Fruit fly (Drosophila melanogaster): Measurements from ENCODE around the gene ck.
A peak's percentile ranks its signal among the peaks of the same experiment; 100 is the strongest.

ck gene

dm6 chr2L:15026582-15026981, 31.1 kb downstream of the ck start, which contains the start of gene CG33310:
Gene CG33310, plus strand, starts transcription at chr2L:15026882.
- no peak for TF ChIP-seq Snoo (tag; optimal IDR thresholded peaks at IDR 0.05)
- no peak for TF ChIP-seq CG17806 (tag; optimal IDR thresholded peaks at IDR 0.05)
- no peak for TF ChIP-seq CG12605 (GFP tag; IDR thresholded peaks at IDR 0.05)
- TF ChIP-seq CG34367 (tag; optimal IDR thresholded peaks at IDR 0.05) = no peak
- TF ChIP-seq CG8159 (tag; optimal IDR thresholded peaks at IDR 0.05) = no peak
- no peak for TF ChIP-seq CG15710 (tag; optimal IDR thresholded peaks at IDR 0.05)
- TF ChIP-seq CG14655 (GFP tag; optimal IDR thresholded peaks at IDR 0.05) = no peak
- no peak for TF ChIP-seq Pif1B (GFP tag; optimal IDR thresholded peaks at IDR 0.05)
- TF ChIP-seq CG32121 (GFP tag; IDR thresholded peaks at IDR 0.05) = no peak
- TF ChIP-seq EcR (GFP tag; optimal IDR thresholded peaks at IDR 0.05) = no peak
- no peak for TF ChIP-seq gl (tag; optimal IDR thresholded peaks at IDR 0.05)
- no peak for TF ChIP-seq CG10348 (GFP tag; IDR thresholded peaks at IDR 0.05)
- TF ChIP-seq D1 (tag; optimal IDR thresholded peaks at IDR 0.05) = no peak
- TF ChIP-seq Ets98B (GFP tag; IDR thresholded peaks at IDR 0.05) = no peak

dm6 chr2L:15016031-15016430, 41.6 kb downstream of the ck start, which contains the start of gene GABA-B-R1:
Gene GABA-B-R1, plus strand, starts transcription at chr2L:15016331.
- TF ChIP-seq CG8301 (tag; optimal IDR thresholded peaks at IDR 0.05) (no peak), CG13204 (GFP tag; optimal IDR thresholded peaks at IDR 0.05) (no peak), CG8159 (tag; optimal IDR thresholded peaks at IDR 0.05) (no peak), CG9948 (tag; optimal IDR thresholded peaks at IDR 0.05) (no peak), CG12605 (GFP tag; IDR thresholded peaks at IDR 0.05) (no peak), EcR (GFP tag; optimal IDR thresholded peaks at IDR 0.05) (no peak), CG14655 (GFP tag; optimal IDR thresholded peaks at IDR 0.05) (no peak), Pif1A (GFP tag; optimal IDR thresholded peaks at IDR 0.05) (no peak), Pif1B (GFP tag; optimal IDR thresholded peaks at IDR 0.05) (no peak), Ets98B (GFP tag; IDR thresholded peaks at IDR 0.05) (no peak), CG32121 (GFP tag; IDR thresholded peaks at IDR 0.05) (no peak), Snoo (tag; optimal IDR thresholded peaks at IDR 0.05) (no peak)

- TF ChIP-seq CG4496 (GFP tag; IDR thresholded peaks at IDR 0.05) (0 out of 3 replicates have a peak, but pooled peaks have one; percentile 10), Ets98B (GFP tag; IDR thresholded peaks at IDR 0.05) (no peak)
These were observed 44.1 kb downstream of the ck start for dm6 chr2L:15013523-15013922.

- TF ChIP-seq Pif1A (GFP tag; optimal IDR thresholded peaks at IDR 0.05) (no peak), Snoo (tag; optimal IDR thresholded peaks at IDR 0.05) (no peak), CG32121 (GFP tag; IDR thresholded peaks at IDR 0.05) (no peak), CG4496 (GFP tag; IDR thresholded peaks at IDR 0.05) (no peak), CG10348 (GFP tag; IDR thresholded peaks at IDR 0.05) (no peak), CG8301 (tag; optimal IDR thresholded peaks at IDR 0.05) (no peak), gl (tag; optimal IDR thresholded peaks at IDR 0.05) (no peak), CG34367 (tag; optimal IDR thresholded peaks at IDR 0.05) (no peak), CG8159 (tag; optimal IDR thresholded peaks at IDR 0.05) (no peak), fd96Ca (GFP tag; IDR thresholded peaks at IDR 0.05) (no peak), Ets98B (GFP tag; IDR thresholded peaks at IDR 0.05) (no peak)
These were observed 45.9 kb downstream of the ck start for dm6 chr2L:15011779-15012178.

- no peak for TF ChIP-seq CG13204 (GFP tag; optimal IDR thresholded peaks at IDR 0.05)
- TF ChIP-seq CG10348 (GFP tag; IDR thresholded peaks at IDR 0.05) = no peak
- peak; percentile 59 for TF ChIP-seq CG8159 (tag; optimal IDR thresholded peaks at IDR 0.05)
- TF ChIP-seq gl (tag; optimal IDR thresholded peaks at IDR 0.05) = no peak
- TF ChIP-seq CG34367 (tag; optimal IDR thresholded peaks at IDR 0.05) = peak; percentile 58
- peak; percentile 39 for TF ChIP-seq Pif1B (GFP tag; optimal IDR thresholded peaks at IDR 0.05)
- TF ChIP-seq CG8301 (tag; optimal IDR thresholded peaks at IDR 0.05) = no peak
- peak; percentile 58; the same call in 1 of the 2 replicates for TF ChIP-seq Ets98B (GFP tag; IDR thresholded peaks at IDR 0.05)
- TF ChIP-seq CG17806 (tag; optimal IDR thresholded peaks at IDR 0.05) = peak; percentile 60
- TF ChIP-seq CG32121 (GFP tag; IDR thresholded peaks at IDR 0.05) = peak; percentile 81
- no peak for TF ChIP-seq D1 (tag; optimal IDR thresholded peaks at IDR 0.05)
- TF ChIP-seq EcR (GFP tag; optimal IDR thresholded peaks at IDR 0.05) = no peak
- TF ChIP-seq Snoo (tag; optimal IDR thresholded peaks at IDR 0.05) = peak; percentile 54
- TF ChIP-seq CG14655 (GFP tag; optimal IDR thresholded peaks at IDR 0.05) = no peak
- 0 out of 2 replicates have a peak, but pooled peaks have one; percentile 29 for TF ChIP-seq rn (GFP tag; IDR thresholded peaks at IDR 0.05)
- peak; percentile 75 for TF ChIP-seq CG15710 (tag; optimal IDR thresholded peaks at IDR 0.05)
- TF ChIP-seq CG9948 (tag; optimal IDR thresholded peaks at IDR 0.05) = peak; percentile 41
- peak; percentile 81 for TF ChIP-seq fd96Ca (GFP tag; IDR thresholded peaks at IDR 0.05)
- TF ChIP-seq CG4496 (GFP tag; IDR thresholded peaks at IDR 0.05) = peak; percentile 75; the same call in 2 of the 3 replicates
- TF ChIP-seq Pif1A (GFP tag; optimal IDR thresholded peaks at IDR 0.05) = no peak
- TF ChIP-seq CG12605 (GFP tag; IDR thresholded peaks at IDR 0.05) = no peak
These were observed 48.0 kb downstream of the ck start, which contains the start of the genes THG and Rnmt for dm6 chr2L:15009703-15010102. Gene THG, minus strand, starts transcription at chr2L:15009724. Gene Rnmt, plus strand, starts transcription at chr2L:15009939.

dm6 chr2L:15008034-15008433, 49.6 kb downstream of the ck start:
- no peak for TF ChIP-seq CG14655 (GFP tag; optimal IDR thresholded peaks at IDR 0.05)
- TF ChIP-seq Ets98B (GFP tag; IDR thresholded peaks at IDR 0.05) = no peak
- TF ChIP-seq CG13204 (GFP tag; optimal IDR thresholded peaks at IDR 0.05) = no peak
- TF ChIP-seq Pif1B (GFP tag; optimal IDR thresholded peaks at IDR 0.05) = no peak
- TF ChIP-seq CG17806 (tag; optimal IDR thresholded peaks at IDR 0.05) = no peak
- TF ChIP-seq CG8301 (tag; optimal IDR thresholded peaks at IDR 0.05) = no peak
- no peak for TF ChIP-seq CG9948 (tag; optimal IDR thresholded peaks at IDR 0.05)
- TF ChIP-seq D1 (tag; optimal IDR thresholded peaks at IDR 0.05) = no peak
- TF ChIP-seq CG32121 (GFP tag; IDR thresholded peaks at IDR 0.05) = no peak
- no peak for TF ChIP-seq gl (tag; optimal IDR thresholded peaks at IDR 0.05)
- no peak for TF ChIP-seq CG8159 (tag; optimal IDR thresholded peaks at IDR 0.05)
- TF ChIP-seq fd96Ca (GFP tag; IDR thresholded peaks at IDR 0.05) = no peak
- TF ChIP-seq Pif1A (GFP tag; optimal IDR thresholded peaks at IDR 0.05) = no peak
- no peak for TF ChIP-seq CG34367 (tag; optimal IDR thresholded peaks at IDR 0.05)

Data from whole organism, pupa.